Fruit fly (Drosophila melanogaster): ENCODE data around the gene del.

Gene del

DNA sequence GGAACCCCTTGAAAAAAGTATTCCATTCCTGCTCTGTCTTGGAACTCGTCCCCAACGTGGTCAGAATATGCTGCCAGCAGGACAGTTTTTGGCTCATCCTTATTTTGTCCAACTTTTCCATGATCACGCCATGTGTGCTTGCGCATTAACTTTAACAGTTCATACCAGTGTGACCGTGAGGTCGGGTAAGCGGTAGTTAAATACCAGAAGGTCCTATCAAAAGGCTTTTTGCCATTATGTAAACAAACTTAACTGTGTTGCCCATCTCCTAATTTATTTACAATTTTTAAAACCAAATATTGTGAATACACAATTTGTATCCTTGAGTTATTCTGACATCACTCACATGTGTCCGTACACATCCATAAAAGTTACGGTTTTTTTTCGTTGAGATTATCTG is at the start of gene del:
del (minus strand) TSS at position 305 of the 400 bp plus-strand sequence.
- TF ChIP-seq CG7045 (GFP tag; optimal IDR thresholded peaks at IDR 0.05): no peak
- no peak for TF ChIP-seq kay (GFP tag; ENCODE audit: borderline replicate concordance)
- TF ChIP-seq CG12768 (GFP tag; optimal IDR thresholded peaks at IDR 0.05): no peak
- TF ChIP-seq CG5204 (GFP tag; optimal IDR thresholded peaks at IDR 0.05): no peak
- no peak for TF ChIP-seq Clk (GFP tag; optimal IDR thresholded peaks at IDR 0.05)
- no peak for TF ChIP-seq pad (GFP tag; optimal IDR thresholded peaks at IDR 0.05)
- no peak for TF ChIP-seq Mnt (GFP tag; optimal IDR thresholded peaks at IDR 0.05)
- no peak for TF ChIP-seq Hr96 (GFP tag; optimal IDR thresholded peaks at IDR 0.05)
- no peak for TF ChIP-seq cic (GFP tag; optimal IDR thresholded peaks at IDR 0.05)
- TF ChIP-seq Crg-1 (GFP tag; optimal IDR thresholded peaks at IDR 0.05): no peak

DNA sequence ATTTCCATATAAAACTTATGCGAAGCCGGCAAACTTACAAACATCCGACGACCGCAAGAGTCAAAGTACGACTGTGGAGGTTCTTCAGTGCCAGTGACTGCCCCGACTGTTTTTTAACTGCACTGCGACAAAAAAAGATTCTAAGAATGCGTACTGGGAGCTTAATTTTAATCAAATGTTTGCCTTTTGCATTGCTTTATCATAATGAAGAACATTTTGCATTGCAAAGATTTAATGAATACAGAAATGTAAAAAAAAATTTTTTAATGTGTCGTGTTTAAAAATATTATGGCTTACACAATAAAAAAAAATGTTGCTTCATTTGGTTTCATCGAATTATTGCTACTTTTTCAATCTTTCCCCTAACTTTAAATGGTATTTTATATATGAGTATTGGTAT is 48.8 kb upstream of the del start:
- TF ChIP-seq Clk (GFP tag; optimal IDR thresholded peaks at IDR 0.05) (no peak), toe (GFP tag; optimal IDR thresholded peaks at IDR 0.05) (no peak), cnc (optimal IDR thresholded peaks at IDR 0.05) (no peak), tj (GFP tag; optimal IDR thresholded peaks at IDR 0.05) (no peak), CG11617 (GFP tag; optimal IDR thresholded peaks at IDR 0.05) (no peak), ovo (GFP tag; optimal IDR thresholded peaks at IDR 0.05) (no peak), CG7045 (GFP tag; optimal IDR thresholded peaks at IDR 0.05) (no peak), kay (GFP tag; ENCODE audit: borderline replicate concordance) (no peak), CG14711 (tag; optimal IDR thresholded peaks at IDR 0.05) (no peak), CG33017 (tag; optimal IDR thresholded peaks at IDR 0.05) (no peak), CG7101 (tag; optimal IDR thresholded peaks at IDR 0.05) (no peak), CG1620 (GFP tag; optimal IDR thresholded peaks at IDR 0.05) (no peak), bab1 (GFP tag; optimal IDR thresholded peaks at IDR 0.05) (no peak)

DNA sequence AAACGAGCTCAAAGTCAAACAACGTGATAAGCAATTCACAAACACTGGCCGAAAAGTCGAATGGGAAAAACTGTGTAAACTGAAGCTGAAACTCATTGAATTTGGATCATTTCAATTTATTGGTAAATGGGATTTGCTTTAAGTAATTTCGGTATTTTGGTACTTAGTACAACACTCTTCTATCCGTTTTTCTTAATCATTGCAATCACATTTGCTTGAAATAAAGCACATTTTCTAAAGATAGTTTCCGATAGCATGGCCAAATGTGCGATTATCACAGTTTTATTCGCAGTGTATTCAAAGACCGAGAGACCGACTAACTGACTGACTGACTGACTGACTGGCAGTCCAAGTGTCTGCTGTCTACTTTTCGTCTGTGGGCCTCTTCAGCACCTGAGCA is 48.2 kb upstream of the del start:
- TF ChIP-seq cnc (optimal IDR thresholded peaks at IDR 0.05): no peak
- no peak for TF ChIP-seq toe (GFP tag; optimal IDR thresholded peaks at IDR 0.05)
- no peak for TF ChIP-seq ovo (GFP tag; optimal IDR thresholded peaks at IDR 0.05)
- TF ChIP-seq CG1620 (GFP tag; optimal IDR thresholded peaks at IDR 0.05): no peak
- TF ChIP-seq bab1 (GFP tag; optimal IDR thresholded peaks at IDR 0.05): no peak
- TF ChIP-seq CG5204 (GFP tag; optimal IDR thresholded peaks at IDR 0.05): no peak
- TF ChIP-seq CG7045 (GFP tag; optimal IDR thresholded peaks at IDR 0.05): no peak
- TF ChIP-seq tj (GFP tag; optimal IDR thresholded peaks at IDR 0.05): no peak
- no peak for TF ChIP-seq CG14711 (tag; optimal IDR thresholded peaks at IDR 0.05)
- TF ChIP-seq Crg-1 (GFP tag; optimal IDR thresholded peaks at IDR 0.05): no peak
- no peak for TF ChIP-seq pad (GFP tag; optimal IDR thresholded peaks at IDR 0.05)
- no peak for TF ChIP-seq Clk (GFP tag; optimal IDR thresholded peaks at IDR 0.05)
- TF ChIP-seq cic (GFP tag; optimal IDR thresholded peaks at IDR 0.05): no peak

DNA sequence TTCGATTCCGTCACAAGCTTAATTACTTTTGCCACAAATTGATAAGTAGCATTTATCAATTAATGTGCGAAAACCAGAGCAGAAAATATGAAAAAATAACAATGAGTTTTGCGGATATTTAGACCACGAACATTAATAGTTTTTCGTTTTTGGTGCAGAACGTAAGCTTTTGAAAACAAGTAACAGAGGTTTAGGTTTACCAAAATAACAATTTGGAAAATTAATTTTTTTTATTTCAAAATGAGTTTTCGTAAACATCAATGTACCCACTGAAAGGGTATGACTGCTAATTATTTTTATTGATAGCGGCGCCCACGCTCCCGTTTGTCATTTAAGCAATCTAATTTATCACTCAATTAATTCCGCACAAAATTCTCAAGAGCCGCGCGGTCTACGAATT is 47.0 kb upstream of the del start:
- TF ChIP-seq CG33017 (tag; optimal IDR thresholded peaks at IDR 0.05) (no peak), pad (GFP tag; optimal IDR thresholded peaks at IDR 0.05) (no peak), cic (GFP tag; optimal IDR thresholded peaks at IDR 0.05) (no peak), CG14711 (tag; optimal IDR thresholded peaks at IDR 0.05) (no peak)

DNA sequence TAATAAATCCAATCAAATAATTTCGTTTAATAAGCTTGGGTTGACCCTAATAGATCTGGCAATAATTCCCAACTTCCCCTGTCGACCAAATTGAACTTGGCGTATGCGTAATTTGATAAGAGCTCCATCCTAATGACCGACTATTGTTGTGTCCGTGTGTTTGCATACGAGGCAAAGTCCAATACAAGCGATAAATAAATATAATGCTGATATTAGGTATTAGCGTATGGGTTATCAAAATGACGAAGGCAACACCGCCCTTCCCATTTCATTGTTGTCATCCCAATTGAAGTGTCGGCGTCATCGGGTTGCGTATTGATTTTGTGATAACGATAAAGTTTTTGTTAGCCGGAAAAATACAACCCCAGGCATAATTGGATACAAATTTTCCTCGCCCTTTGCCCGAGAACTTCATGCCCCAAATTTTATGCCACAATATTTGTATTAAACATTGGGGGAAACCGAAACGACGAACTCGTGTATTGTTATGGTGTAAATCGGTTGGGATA is 41.0 kb upstream of the del start:
- TF ChIP-seq Hr96 (GFP tag; optimal IDR thresholded peaks at IDR 0.05) (no peak), cnc (optimal IDR thresholded peaks at IDR 0.05) (no peak), Mnt (GFP tag; optimal IDR thresholded peaks at IDR 0.05) (no peak), Crg-1 (GFP tag; optimal IDR thresholded peaks at IDR 0.05) (no peak), CG14711 (tag; optimal IDR thresholded peaks at IDR 0.05) (no peak), toe (GFP tag; optimal IDR thresholded peaks at IDR 0.05) (no peak), ovo (GFP tag; optimal IDR thresholded peaks at IDR 0.05) (no peak), Clk (GFP tag; optimal IDR thresholded peaks at IDR 0.05) (no peak), cic (GFP tag; optimal IDR thresholded peaks at IDR 0.05) (no peak)

DNA sequence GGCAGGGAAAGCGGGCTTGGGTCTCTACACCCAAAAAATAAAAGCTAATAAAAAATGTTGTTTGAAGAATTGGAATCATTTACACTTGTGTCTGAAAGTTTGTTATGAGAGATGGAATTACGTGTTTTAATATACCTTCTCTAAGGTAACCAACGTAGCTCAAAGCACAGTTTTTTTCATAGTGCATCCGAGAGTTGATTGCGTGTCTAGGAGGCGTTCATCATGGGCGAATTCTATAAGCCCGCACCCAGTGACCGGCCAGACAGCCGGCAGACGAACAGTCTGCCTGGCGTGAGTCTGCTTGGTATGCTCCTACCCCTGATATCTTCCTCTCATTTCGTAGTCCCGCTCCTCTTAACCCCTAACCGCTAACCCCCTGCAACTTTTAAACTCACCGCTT is 39.4 kb upstream of the del start:
- TF ChIP-seq CG7101 (tag; optimal IDR thresholded peaks at IDR 0.05) (no peak), Hr96 (GFP tag; optimal IDR thresholded peaks at IDR 0.05) (no peak), CG33017 (tag; optimal IDR thresholded peaks at IDR 0.05) (no peak)

DNA sequence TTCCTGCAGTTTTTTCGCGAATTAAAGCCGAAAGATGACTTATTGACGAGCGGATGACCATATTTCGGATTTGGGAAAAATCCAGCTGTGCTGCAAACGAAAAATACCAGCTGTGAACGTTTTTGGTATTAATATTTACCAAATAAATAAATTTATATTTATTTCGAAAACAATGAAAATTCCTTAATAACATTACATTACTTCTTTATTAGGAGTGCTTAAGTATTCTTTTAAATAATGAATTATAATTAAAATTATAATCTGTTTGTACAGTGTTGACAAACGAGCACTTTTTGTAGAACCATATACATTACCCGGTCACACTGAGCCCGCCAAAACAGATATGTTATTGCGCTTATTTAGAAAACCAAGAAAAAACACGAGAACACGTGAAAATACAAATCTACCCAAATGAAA is 31.3 kb upstream of the del start, which contains the start of the genes bur and Mcm10:
bur (minus strand) TSS at position 69 of the 417 bp plus-strand sequence.
Mcm10 (plus strand) TSS at position 319 of the 417 bp plus-strand sequence.
- TF ChIP-seq bab1 (GFP tag; optimal IDR thresholded peaks at IDR 0.05) (no peak), pad (GFP tag; optimal IDR thresholded peaks at IDR 0.05) (peak; percentile 2), Clk (GFP tag; optimal IDR thresholded peaks at IDR 0.05) (no peak), CG7045 (GFP tag; optimal IDR thresholded peaks at IDR 0.05) (no peak), CG14711 (tag; optimal IDR thresholded peaks at IDR 0.05) (peak; percentile 27), Hr96 (GFP tag; optimal IDR thresholded peaks at IDR 0.05) (no peak), cic (GFP tag; optimal IDR thresholded peaks at IDR 0.05) (no peak), CG7101 (tag; optimal IDR thresholded peaks at IDR 0.05) (peak; percentile 42)

DNA sequence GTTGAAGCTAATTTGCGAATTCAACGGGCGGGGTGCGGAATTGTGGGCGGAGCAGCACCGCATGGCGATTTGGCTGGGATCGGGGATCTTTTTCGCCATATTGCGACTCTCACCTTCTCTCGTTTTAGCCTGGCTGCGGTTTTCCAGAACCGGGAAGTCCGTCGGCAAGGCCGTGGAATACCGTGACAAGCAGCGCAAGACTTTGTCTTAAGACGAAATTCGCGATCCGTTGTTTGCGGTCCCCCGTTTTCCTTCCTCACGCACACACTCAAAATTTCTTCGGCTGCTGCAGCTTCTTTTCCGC is 30.8 kb upstream of the del start:
- no peak for TF ChIP-seq CG14711 (tag; optimal IDR thresholded peaks at IDR 0.05)
- TF ChIP-seq cic (GFP tag; optimal IDR thresholded peaks at IDR 0.05): no peak
- no peak for TF ChIP-seq Clk (GFP tag; optimal IDR thresholded peaks at IDR 0.05)
